Fruit fly (Drosophila melanogaster) whole organism, embryonic: ENCODE data around the gene CG4301.
A peak's percentile ranks its signal among the peaks of the same experiment; 100 is the strongest.

Experiments
- Ada2b ChIP-seq: fragments of 200-800 bp; sonication (Bioruptor generic); IDR thresholded peaks from 2 replicates; pipeline ENCODE4 v1.3.6; 2022; ENCODE audit warnings: missing biosample characterization, missing genetic modification characterization
- CG11398 ChIP-seq: fragments of 200-800 bp; sonication (Bioruptor generic); optimal IDR thresholded peaks from 2 replicates; lab custom pipeline; 2016; ENCODE audit warnings: missing biosample characterization, missing genetic modification characterization
- CG11696 ChIP-seq: fragments of 200-800 bp; sonication (Bioruptor generic); IDR thresholded peaks from 2 replicates; pipeline ENCODE4 v1.3.6; 2022; ENCODE audit warnings: missing biosample characterization, missing genetic modification characterization
- CG12219 ChIP-seq: fragments of 200-800 bp; sonication (Bioruptor generic); optimal IDR thresholded peaks from 3 replicates; lab custom pipeline; 2018; ENCODE audit warnings: missing biosample characterization, mild to moderate bottlenecking, missing genetic modification characterization
- CG12299 ChIP-seq: fragments of 200-800 bp; sonication (Bioruptor generic); optimal IDR thresholded peaks from 2 replicates; lab custom pipeline; 2018; ENCODE audit warnings: missing biosample characterization, mild to moderate bottlenecking, missing genetic modification characterization
- CG1233 ChIP-seq: fragments of 200-800 bp; sonication (Bioruptor generic); optimal IDR thresholded peaks from 4 replicates; lab custom pipeline; 2018; ENCODE audit warnings: missing biosample characterization, mild to moderate bottlenecking, missing genetic modification characterization
- CG12391 ChIP-seq: fragments of 200-800 bp; sonication (Bioruptor generic); optimal IDR thresholded peaks from 3 replicates; lab custom pipeline; 2018; ENCODE audit warnings: missing biosample characterization, mild to moderate bottlenecking, missing genetic modification characterization, moderate library complexity
- CG12659 ChIP-seq: fragments of 200-800 bp; sonication (Bioruptor generic); optimal IDR thresholded peaks from 3 replicates; lab custom pipeline; 2017; ENCODE audit warnings: mild to moderate bottlenecking, missing biosample characterization, missing genetic modification reagents, missing genetic modification characterization
- CG13287 ChIP-seq: fragments of 200-800 bp; sonication (Bioruptor generic); IDR thresholded peaks from 2 replicates; pipeline ENCODE4 v1.3.6; 2022; ENCODE audit warnings: missing biosample characterization, missing genetic modification characterization; ENCODE audit not compliant: partially characterized antibody
- CG13624 ChIP-seq: fragments of 200-800 bp; sonication (Bioruptor generic); optimal IDR thresholded peaks from 2 replicates; lab custom pipeline; 2016; ENCODE audit warnings: missing biosample characterization, missing genetic modification characterization
- CG15011 ChIP-seq: fragments of 200-800 bp; sonication (Bioruptor generic); optimal IDR thresholded peaks from 3 replicates; lab custom pipeline; 2018; ENCODE audit warnings: missing biosample characterization, mild to moderate bottlenecking, missing genetic modification characterization
- CG15269 ChIP-seq: fragments of 200-800 bp; sonication (Bioruptor generic); optimal IDR thresholded peaks from 2 replicates; lab custom pipeline; 2018; ENCODE audit warnings: missing biosample characterization, mild to moderate bottlenecking, missing genetic modification characterization, moderate library complexity
- CG16815 ChIP-seq: fragments of 200-800 bp; sonication (Bioruptor generic); optimal IDR thresholded peaks from 3 replicates; lab custom pipeline; 2017; ENCODE audit warnings: missing biosample characterization, mild to moderate bottlenecking, missing genetic modification characterization
- CG17186 ChIP-seq: fragments of 200-800 bp; sonication (Bioruptor generic); optimal IDR thresholded peaks from 3 replicates; lab custom pipeline; 2017; ENCODE audit warnings: missing biosample characterization, missing genetic modification reagents, missing genetic modification characterization
- CG17328 ChIP-seq: fragments of 200-800 bp; sonication (Bioruptor generic); IDR thresholded peaks from 2 replicates; pipeline ENCODE4 v1.3.6; 2022; ENCODE audit warnings: missing biosample characterization, missing genetic modification characterization
- CG17359 ChIP-seq: fragments of 200-800 bp; sonication (Bioruptor generic); optimal IDR thresholded peaks from 3 replicates; lab custom pipeline; 2018; ENCODE audit warnings: missing biosample characterization, mild to moderate bottlenecking, missing genetic modification characterization, moderate library complexity
- CG17802 ChIP-seq: fragments of 200-800 bp; sonication (Bioruptor generic); optimal IDR thresholded peaks from 2 replicates; lab custom pipeline; 2018; ENCODE audit warnings: missing biosample characterization, mild to moderate bottlenecking, missing genetic modification characterization, moderate library complexity
- CG17829 ChIP-seq: fragments of 200-800 bp; optimal IDR thresholded peaks from 2 replicates; lab custom pipeline; 2019; ENCODE audit warnings: missing biosample characterization, mild to moderate bottlenecking, missing genetic modification characterization, moderate library complexity
- CG2120 ChIP-seq: fragments of 200-800 bp; sonication (Bioruptor generic); optimal IDR thresholded peaks from 3 replicates; lab custom pipeline; 2016; ENCODE audit warnings: missing biosample characterization, missing genetic modification characterization
- CG2199 ChIP-seq: fragments of 200-800 bp; sonication (Bioruptor generic); IDR thresholded peaks from 3 replicates; pipeline ENCODE4 v1.3.6; 2022; ENCODE audit warnings: missing biosample characterization, missing genetic modification characterization
- CG2202 ChIP-seq: fragments of 200-800 bp; sonication (Bioruptor generic); optimal IDR thresholded peaks from 2 replicates; lab custom pipeline; 2018; ENCODE audit warnings: missing biosample characterization, mild to moderate bottlenecking, missing genetic modification characterization
- CG31365 ChIP-seq: fragments of 200-800 bp; sonication (Bioruptor generic); optimal IDR thresholded peaks from 2 replicates; lab custom pipeline; 2018; ENCODE audit warnings: missing biosample characterization, mild to moderate bottlenecking, missing genetic modification characterization
- CG6689 ChIP-seq: fragments of 200-800 bp; sonication (Bioruptor generic); IDR thresholded peaks from 2 replicates; pipeline ENCODE4 v1.3.6; 2022; ENCODE audit warnings: missing biosample characterization, missing genetic modification characterization
- CG7556 ChIP-seq: fragments of 200-800 bp; sonication (Bioruptor generic); optimal IDR thresholded peaks from 2 replicates; lab custom pipeline; 2017; ENCODE audit warnings: missing biosample characterization, mild to moderate bottlenecking, missing genetic modification characterization
- CG8478 ChIP-seq: fragments of >200 bp; optimal IDR thresholded peaks from 2 replicates; lab custom pipeline; 2018
- CHES-1-like ChIP-seq: fragments of 200-800 bp; sonication (Bioruptor generic); optimal IDR thresholded peaks from 2 replicates; lab custom pipeline; 2016; ENCODE audit warnings: missing biosample characterization, missing genetic modification characterization
- CkIIα-i1 ChIP-seq: fragments of 200-800 bp; sonication (Bioruptor generic); IDR thresholded peaks from 2 replicates; pipeline ENCODE4 v1.3.6; 2022; ENCODE audit warnings: missing biosample characterization, missing genetic modification characterization
- CoRest ChIP-seq: fragments of 200-800 bp; sonication (Bioruptor generic); optimal IDR thresholded peaks from 3 replicates; lab custom pipeline; 2018; ENCODE audit warnings: missing biosample characterization, mild to moderate bottlenecking, missing genetic modification characterization, moderate library complexity
- D19A ChIP-seq: fragments of 200-800 bp; optimal IDR thresholded peaks from 3 replicates; lab custom pipeline; 2019; ENCODE audit warnings: missing biosample characterization, mild to moderate bottlenecking, missing genetic modification characterization, moderate library complexity
- Hand ChIP-seq: fragments of 200-800 bp; sonication (Bioruptor generic); optimal IDR thresholded peaks from 2 replicates; lab custom pipeline; 2017; ENCODE audit warnings: mild to moderate bottlenecking, missing biosample characterization, missing genetic modification reagents, missing genetic modification characterization
- Ptx1 ChIP-seq: fragments of 200-800 bp; sonication (Bioruptor generic); IDR thresholded peaks from 2 replicates; pipeline ENCODE4 v1.3.6; 2022; ENCODE audit warnings: missing biosample characterization, missing genetic modification characterization
- Rx ChIP-seq: fragments of 200-800 bp; sonication (Bioruptor generic); IDR thresholded peaks from 2 replicates; pipeline ENCODE4 v1.3.6; 2022; ENCODE audit warnings: missing biosample characterization, missing genetic modification characterization
- dpn ChIP-seq, 2 experiments: fragments of 200-800 bp; sonication (Bioruptor generic); optimal IDR thresholded peaks; 3 replicates each; lab custom pipeline; 2016; ENCODE audit warnings: missing biosample characterization in 2 of 2, missing genetic modification characterization in 2 of 2
- dysf ChIP-seq: fragments of 200-800 bp; sonication (Bioruptor generic); IDR thresholded peaks from 3 replicates; pipeline ENCODE4 v1.3.6; 2022; ENCODE audit warnings: missing biosample characterization, missing genetic modification characterization
- exex ChIP-seq: fragments of 200-800 bp; sonication (Bioruptor generic); optimal IDR thresholded peaks from 4 replicates; lab custom pipeline; 2018; ENCODE audit warnings: missing biosample characterization, mild to moderate bottlenecking, missing genetic modification characterization, moderate library complexity
- fru ChIP-seq: fragments of >200 bp; optimal IDR thresholded peaks from 2 replicates; lab custom pipeline; 2017
- gce ChIP-seq: fragments of 200-800 bp; sonication (Bioruptor generic); IDR thresholded peaks from 3 replicates; pipeline ENCODE4 v1.3.6; 2022; ENCODE audit warnings: missing biosample characterization, missing genetic modification characterization
- gcm2 ChIP-seq: fragments of 200-800 bp; sonication (Bioruptor generic); optimal IDR thresholded peaks from 2 replicates; lab custom pipeline; 2016; ENCODE audit warnings: missing biosample characterization, missing genetic modification characterization
- grau ChIP-seq: fragments of 200-800 bp; optimal IDR thresholded peaks from 3 replicates; lab custom pipeline; 2019; ENCODE audit warnings: missing biosample characterization, mild to moderate bottlenecking, missing genetic modification characterization, moderate library complexity
- lilli ChIP-seq: fragments of 200-800 bp; sonication (Bioruptor generic); optimal IDR thresholded peaks from 3 replicates; lab custom pipeline; 2016; ENCODE audit warnings: missing biosample characterization, missing genetic modification characterization
- lmd ChIP-seq: fragments of 200-800 bp; sonication (Bioruptor generic); IDR thresholded peaks from 2 replicates; pipeline ENCODE4 v1.3.6; 2022; ENCODE audit warnings: missing biosample characterization, missing genetic modification characterization
- pho ChIP-seq: fragments of 200-800 bp; sonication (Bioruptor generic); optimal IDR thresholded peaks from 2 replicates; lab custom pipeline; 2016; ENCODE audit warnings: missing biosample characterization, missing genetic modification characterization
- schlank ChIP-seq: fragments of 200-800 bp; sonication (Bioruptor generic); optimal IDR thresholded peaks from 2 replicates; lab custom pipeline; 2018; ENCODE audit warnings: missing biosample characterization, mild to moderate bottlenecking, missing genetic modification characterization
- sd ChIP-seq: fragments of 200-800 bp; sonication (Bioruptor generic); optimal IDR thresholded peaks from 3 replicates; lab custom pipeline; 2018; ENCODE audit warnings: missing biosample characterization, mild to moderate bottlenecking, missing genetic modification characterization, moderate library complexity
- seq ChIP-seq: fragments of 200-800 bp; sonication (Bioruptor generic); IDR thresholded peaks from 2 replicates; pipeline ENCODE4 v1.3.6; 2022; ENCODE audit warnings: missing biosample characterization, missing genetic modification characterization
- slp2 ChIP-seq: fragments of 200-800 bp; sonication (Bioruptor generic); optimal IDR thresholded peaks from 2 replicates; lab custom pipeline; 2016; ENCODE audit warnings: missing biosample characterization, missing genetic modification characterization
- sna ChIP-seq: fragments of 200-800 bp; sonication (Bioruptor generic); IDR thresholded peaks from 2 replicates; pipeline ENCODE4 v1.3.6; 2022; ENCODE audit warnings: missing biosample characterization, missing genetic modification characterization; ENCODE audit not compliant: partially characterized antibody
- sug ChIP-seq: fragments of 200-800 bp; optimal IDR thresholded peaks from 2 replicates; lab custom pipeline; 2019; ENCODE audit warnings: missing biosample characterization, mild to moderate bottlenecking, missing genetic modification characterization, moderate library complexity
- tgo ChIP-seq: fragments of 200-800 bp; sonication (Bioruptor generic); IDR thresholded peaks from 3 replicates; pipeline ENCODE4 v1.3.6; 2022; ENCODE audit warnings: missing biosample characterization, missing genetic modification characterization
- vnd ChIP-seq: fragments of 200-800 bp; sonication (Bioruptor generic); IDR thresholded peaks from 3 replicates; pipeline ENCODE4 v1.3.6; 2022; ENCODE audit warnings: missing biosample characterization, missing genetic modification characterization; ENCODE audit not compliant: partially characterized antibody

CG4301 gene

dm6 chrX:16403811-16404420 lies 1.4 kb upstream of the CG4301 start (continued):
- TF ChIP-seq Hand (peak; percentile 65), CG11696 (GFP tag; lab: Robert Waterston, UW) (0 out of 2 replicates have a peak, but pooled peaks have one; percentile 33), CG1233 (GFP tag; lab: Kevin White, UChicago) (peak; percentile 60), CG7556 (GFP tag; lab: Kevin White, UChicago) (peak; percentile 83), gcm2 (GFP tag; lab: Kevin White, UChicago) (peak; percentile 44), seq (GFP tag; lab: Robert Waterston, UW) (peak; percentile 78), exex (tag; lab: Kevin White, UChicago) (peak; percentile 99), Rx (peak; percentile 63), sug (tag; lab: Kevin White, UChicago) (peak; percentile 70), CG2202 (no peak), CG8478 (lab: Kevin White, UChicago) (no peak), CG15269 (tag; lab: Kevin White, UChicago) (peak; percentile 89), CG6689 (GFP tag; lab: Robert Waterston, UW) (peak; percentile 78), dysf (GFP tag; lab: Robert Waterston, UW) (peak; percentile 88), tgo (GFP tag; lab: Robert Waterston, UW) (peak; percentile 84), CkIIα-i1 (GFP tag; lab: Robert Waterston, UW) (no peak), gce (GFP tag; lab: Robert Waterston, UW) (peak; percentile 46; the same call in 1 of the 3 replicates), fru (lab: Kevin White, UChicago) (no peak), CG17328 (GFP tag; lab: Robert Waterston, UW) (peak; percentile 71), sna (GFP tag; lab: Robert Waterston, UW) (no peak), CG13624 (GFP tag; lab: Kevin White, UChicago) (peak; percentile 72), CG16815 (GFP tag; lab: Kevin White, UChicago) (no peak), CG12299 (tag; lab: Kevin White, UChicago) (peak; percentile 46), grau (tag; lab: Kevin White, UChicago) (peak; percentile 84), pho (GFP tag; lab: Kevin White, UChicago) (peak; percentile 61), lilli (GFP tag; lab: Kevin White, UChicago) (peak; percentile 89), CG17359 (tag; lab: Kevin White, UChicago) (peak; percentile 86), Ada2b (GFP tag; lab: Robert Waterston, UW) (peak; percentile 85), sd (tag; lab: Kevin White, UChicago) (peak; percentile 65), D19A (peak; percentile 90), CG17829 (tag; lab: Kevin White, UChicago) (no peak), CG2120 (GFP tag; lab: Kevin White, UChicago) (peak; percentile 91), CG17802 (tag; lab: Kevin White, UChicago) (peak; percentile 12), CG15011 (GFP tag; lab: Kevin White, UChicago) (peak; percentile 68), CG12219 (GFP tag; lab: Kevin White, UChicago) (peak; percentile 77), CG13287 (GFP tag; lab: Robert Waterston, UW) (no peak; the same call in 1 of the 2 replicates), vnd (GFP tag; lab: Robert Waterston, UW) (no peak), CG11398 (GFP tag; lab: Kevin White, UChicago) (peak; percentile 15), CG31365 (tag; lab: Kevin White, UChicago) (peak; percentile 47), slp2 (GFP tag; lab: Kevin White, UChicago) (peak; percentile 23), dpn (GFP tag; optimal IDR thresholded peaks at IDR 0.05; lab: Kevin White, UChicago) (peak; percentile 62 to 84), CoRest (peak; percentile 77), CHES-1-like (GFP tag; lab: Kevin White, UChicago) (peak; percentile 18), Ptx1 (GFP tag; lab: Robert Waterston, UW) (peak; percentile 81), CG12391 (peak; percentile 84), CG2199 (GFP tag; lab: Robert Waterston, UW) (no peak), schlank (tag; lab: Kevin White, UChicago) (peak; percentile 48), CG12659 (peak; percentile 78), lmd (GFP tag; lab: Robert Waterston, UW) (peak; percentile 81), CG17186 (GFP tag; lab: Kevin White, UChicago) (no peak)
